Fruit fly (Drosophila melanogaster): ENCODE results near the gene ND-B14.5A.

The ND-B14.5A gene

dm6 chrX:2184563-2184962 lies 12.2 kb downstream of the ND-B14.5A start, which contains the start of the genes Nmd3 and CG17776 (continued):
- TF ChIP-seq nom (GFP tag; optimal IDR thresholded peaks at IDR 0.05) (no peak), Hmx (GFP tag; optimal IDR thresholded peaks at IDR 0.05) (no peak), CG8359 (GFP tag; optimal IDR thresholded peaks at IDR 0.05; ENCODE audit: borderline replicate concordance) (no peak), az2 (GFP tag; optimal IDR thresholded peaks at IDR 0.05) (no peak), jumu (GFP tag; optimal IDR thresholded peaks at IDR 0.05) (no peak), Opbp (GFP tag; IDR thresholded peaks at IDR 0.05; ENCODE audit: partially characterized antibody) (peak; percentile 35; the same call in 1 of the 3 replicates), zen (tag; optimal IDR thresholded peaks at IDR 0.05) (no peak), CG17802 (tag; optimal IDR thresholded peaks at IDR 0.05) (no peak), ab (GFP tag; optimal IDR thresholded peaks at IDR 0.05) (no peak), CG30403 (GFP tag; optimal IDR thresholded peaks at IDR 0.05) (peak; percentile 10), CG4820 (GFP tag; optimal IDR thresholded peaks at IDR 0.05) (no peak), CG7987 (GFP tag; optimal IDR thresholded peaks at IDR 0.05) (no peak), exex (tag; optimal IDR thresholded peaks at IDR 0.05) (peak; percentile 13), ewg (GFP tag; optimal IDR thresholded peaks at IDR 0.05) (no peak), row (GFP tag; IDR thresholded peaks at IDR 0.05) (peak; percentile 66), CG16815 (GFP tag; optimal IDR thresholded peaks at IDR 0.05) (no peak), YL-1 (GFP tag; optimal IDR thresholded peaks at IDR 0.05) (peak; percentile 46), D (optimal IDR thresholded peaks at IDR 0.05) (no peak), D (GFP tag; optimal IDR thresholded peaks at IDR 0.05) (no peak), crc (GFP tag; optimal IDR thresholded peaks at IDR 0.05) (no peak), gfzf (GFP tag; optimal IDR thresholded peaks at IDR 0.05) (peak; percentile 6), CG11456 (GFP tag; IDR thresholded peaks at IDR 0.05) (no peak), BtbVII (GFP tag; optimal IDR thresholded peaks at IDR 0.05) (no peak), CG18011 (GFP tag; optimal IDR thresholded peaks at IDR 0.05) (no peak), CG31388 (GFP tag; optimal IDR thresholded peaks at IDR 0.05) (no peak), Myb (GFP tag; optimal IDR thresholded peaks at IDR 0.05) (peak; percentile 15), Oli (tag; optimal IDR thresholded peaks at IDR 0.05) (no peak), ind (GFP tag; optimal IDR thresholded peaks at IDR 0.05) (no peak), CG2712 (tag; optimal IDR thresholded peaks at IDR 0.05) (no peak), CG14050 (GFP tag; IDR thresholded peaks at IDR 0.05) (no peak), CG2202 (tag; optimal IDR thresholded peaks at IDR 0.05) (no peak), emc (GFP tag; optimal IDR thresholded peaks at IDR 0.05) (no peak), grau (tag; optimal IDR thresholded peaks at IDR 0.05) (peak; percentile 17), CHES-1-like (GFP tag; optimal IDR thresholded peaks at IDR 0.05) (peak; percentile 26), CG14710 (tag; optimal IDR thresholded peaks at IDR 0.05) (peak; percentile 45), CG16863 (GFP tag; optimal IDR thresholded peaks at IDR 0.05) (no peak), inv (GFP tag; IDR thresholded peaks at IDR 0.05; ENCODE audit: partially characterized antibody) (peak; percentile 51), ci (GFP tag; IDR thresholded peaks at IDR 0.05) (no peak), CG10147 (GFP tag; optimal IDR thresholded peaks at IDR 0.05) (no peak), pros (GFP tag; optimal IDR thresholded peaks at IDR 0.05) (no peak), CG32532 (GFP tag; IDR thresholded peaks at IDR 0.05) (no peak), Chrac-16 (GFP tag; optimal IDR thresholded peaks at IDR 0.05) (no peak), CG4617 (GFP tag; optimal IDR thresholded peaks at IDR 0.05; ENCODE audit: borderline replicate concordance) (peak; percentile 26), gem (tag; optimal IDR thresholded peaks at IDR 0.05) (no peak), CG2129 (GFP tag; IDR thresholded peaks at IDR 0.05; ENCODE audit: partially characterized antibody) (no peak; the same call in 1 of the 2 replicates), Rx (GFP tag; IDR thresholded peaks at IDR 0.05) (no peak), ftz-f1 (GFP tag; optimal IDR thresholded peaks at IDR 0.05) (no peak), CG10321 (GFP tag; IDR thresholded peaks at IDR 0.05) (no peak), H2.0 (GFP tag; IDR thresholded peaks at IDR 0.05) (no peak), lbe (GFP tag; optimal IDR thresholded peaks at IDR 0.05) (no peak), CG33213 (GFP tag; optimal IDR thresholded peaks at IDR 0.05) (no peak)
